Fruit fly (Drosophila melanogaster) whole organism, wandering third instar larva: ENCODE results near the gene CG31678.

ENCODE experiments used
- Dif ChIP-seq: fragments of 200-275, 200-300 bp; sonication (Bioruptor generic); optimal IDR thresholded peaks from 2 replicates; lab custom pipeline; 2018; ENCODE audit warnings: missing biosample characterization, missing genetic modification characterization; ENCODE audit not compliant: partially characterized antibody
- Rel ChIP-seq, 2 experiments: fragments of 200-800 bp; sonication (Bioruptor generic) in 1 of 2; optimal IDR thresholded peaks; 2 replicates in 1 of 2; 3 replicates in 1 of 2; lab custom pipeline; 2016 to 2019; ENCODE audit warnings: mild to moderate bottlenecking in 2 of 2, missing biosample characterization in 2 of 2, missing genetic modification characterization in 2 of 2, moderate library complexity in 1 of 2
- psq ChIP-seq: fragments of 200-800 bp; sonication (Bioruptor generic); optimal IDR thresholded peaks from 3 replicates; lab custom pipeline; 2017; ENCODE audit warnings: missing biosample characterization, mild to moderate bottlenecking, missing genetic modification characterization, moderate library complexity

DNA sequence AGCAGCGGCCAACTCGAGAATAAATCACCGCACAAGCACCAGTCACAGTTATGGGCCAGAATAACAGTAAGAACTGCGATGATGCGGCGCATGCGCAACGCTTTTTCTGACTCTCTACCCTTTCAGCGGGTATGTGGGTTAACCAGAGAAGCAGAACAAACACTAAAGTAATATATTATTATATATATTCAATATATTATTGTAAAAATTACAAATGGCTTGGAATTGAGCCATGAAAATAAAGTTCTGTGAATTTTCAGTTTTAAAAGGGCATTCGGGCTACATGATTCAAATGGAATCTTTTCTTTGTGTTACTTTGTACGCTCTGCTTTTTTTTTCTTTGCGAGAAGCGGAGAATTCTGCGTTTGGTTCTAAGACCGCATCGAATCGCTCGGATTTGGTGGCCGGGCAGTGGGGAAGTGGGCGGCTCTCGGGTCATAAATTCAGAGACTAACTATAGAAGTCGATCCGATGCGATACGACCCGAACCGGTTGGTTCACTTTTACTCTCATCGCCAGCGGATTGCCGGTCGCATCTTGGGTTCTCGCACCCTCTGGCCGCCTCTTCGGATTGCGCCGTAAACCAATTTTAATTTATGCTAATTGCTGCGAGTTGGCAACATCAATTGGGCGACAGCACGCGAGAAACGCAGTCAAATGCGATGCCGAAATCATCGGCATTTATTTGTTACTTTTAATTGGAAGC lies 24.9 kb upstream of the CG31678 start:
- TF ChIP-seq psq (GFP tag; lab: Kevin White, UChicago) = peak; percentile 84
- no peak for TF ChIP-seq Rel (GFP tag; optimal IDR thresholded peaks at IDR 0.05; lab: Kevin White, UChicago)
- peak; percentile 13 for TF ChIP-seq Rel (tag; optimal IDR thresholded peaks at IDR 0.05; lab: Kevin White, UChicago)
- TF ChIP-seq Dif (GFP tag; lab: Kevin White, UChicago) = peak; percentile 17
